Fruit fly (Drosophila melanogaster) whole organism, embryonic: ENCODE measurements around the gene Lrpprc2.

ENCODE experiments used
- ATbp ChIP-seq: fragments of 200-800 bp; sonication (Bioruptor generic); optimal IDR thresholded peaks from 2 replicates; lab custom pipeline; 2017; ENCODE audit warnings: missing biosample characterization, mild to moderate bottlenecking, missing genetic modification characterization, missing genetic modification reagents
- B-H1 ChIP-seq: fragments of 200-800 bp; sonication (Bioruptor generic); IDR thresholded peaks from 3 replicates; pipeline ENCODE4 v1.3.6; 2022; ENCODE audit warnings: missing biosample characterization, missing genetic modification characterization
- CG1024 ChIP-seq: fragments of 200-800 bp; sonication (Bioruptor generic); IDR thresholded peaks from 2 replicates; pipeline ENCODE4 v1.3.6; 2022; ENCODE audit warnings: missing biosample characterization, missing genetic modification characterization
- CG10267 ChIP-seq: fragments of 200-800 bp; sonication (Bioruptor generic); optimal IDR thresholded peaks from 2 replicates; lab custom pipeline; 2018; ENCODE audit warnings: missing biosample characterization, mild to moderate bottlenecking, missing genetic modification characterization, moderate library complexity
- CG10959 ChIP-seq: fragments of 200-800 bp; sonication (Bioruptor generic); IDR thresholded peaks from 2 replicates; pipeline ENCODE4 v1.3.6; 2022; ENCODE audit warnings: missing biosample characterization, missing genetic modification characterization
- CG11456 ChIP-seq: fragments of 200-800 bp; sonication (Bioruptor generic); IDR thresholded peaks from 3 replicates; pipeline ENCODE4 v1.3.6; 2022; ENCODE audit warnings: missing biosample characterization, missing genetic modification characterization
- CG13894 ChIP-seq: fragments of 200-800 bp; sonication (Bioruptor generic); optimal IDR thresholded peaks from 3 replicates; lab custom pipeline; 2018; ENCODE audit warnings: missing biosample characterization, mild to moderate bottlenecking, missing genetic modification characterization, moderate library complexity
- CG1647 ChIP-seq: fragments of 200-800 bp; sonication (Bioruptor generic); optimal IDR thresholded peaks from 3 replicates; lab custom pipeline; 2016; ENCODE audit warnings: missing biosample characterization, missing genetic modification characterization
- CG16813 ChIP-seq: fragments of 200-800 bp; sonication (Bioruptor generic); IDR thresholded peaks from 3 replicates; pipeline ENCODE4 v1.3.6; 2022; ENCODE audit warnings: missing biosample characterization, missing genetic modification characterization; ENCODE audit not compliant: partially characterized antibody
- CG2875 ChIP-seq: fragments of 200-800 bp; sonication (Bioruptor generic); optimal IDR thresholded peaks from 2 replicates; lab custom pipeline; 2017; ENCODE audit warnings: missing biosample characterization, mild to moderate bottlenecking, missing genetic modification characterization, missing genetic modification reagents
- CG31388 ChIP-seq: fragments of 200-800 bp; sonication (Bioruptor generic); optimal IDR thresholded peaks from 2 replicates; lab custom pipeline; 2016; ENCODE audit warnings: missing biosample characterization, missing genetic modification characterization
- CG32767 ChIP-seq: fragments of 200-800 bp; sonication (Bioruptor generic); IDR thresholded peaks from 2 replicates; pipeline ENCODE4 v1.3.6; 2022; ENCODE audit warnings: missing biosample characterization, missing genetic modification characterization
- CG34224 ChIP-seq: fragments of 200-800 bp; sonication (Bioruptor generic); IDR thresholded peaks from 3 replicates; pipeline ENCODE4 v1.3.6; 2022; ENCODE audit warnings: missing biosample characterization, missing genetic modification characterization; ENCODE audit not compliant: partially characterized antibody
- CG4424 ChIP-seq: fragments of 200-800 bp; sonication (Bioruptor generic); optimal IDR thresholded peaks from 3 replicates; lab custom pipeline; 2016; ENCODE audit warnings: missing biosample characterization, missing genetic modification characterization
- CG4820 ChIP-seq: fragments of 200-800 bp; sonication (Bioruptor generic); optimal IDR thresholded peaks from 3 replicates; lab custom pipeline; 2016; ENCODE audit warnings: missing biosample characterization, missing genetic modification characterization
- CG5953 ChIP-seq: fragments of 200-800 bp; sonication (Bioruptor generic); IDR thresholded peaks from 2 replicates; pipeline ENCODE4 v1.3.6; 2022; ENCODE audit warnings: missing biosample characterization, missing genetic modification characterization
- CG6175 ChIP-seq: fragments of 200-800 bp; sonication (Bioruptor generic); IDR thresholded peaks from 3 replicates; pipeline ENCODE4 v1.3.6; 2022; ENCODE audit warnings: missing biosample characterization, missing genetic modification characterization
- CG7963 ChIP-seq: fragments of 200-800 bp; sonication (Bioruptor generic); IDR thresholded peaks from 3 replicates; pipeline ENCODE4 v1.3.6; 2022; ENCODE audit warnings: missing biosample characterization, missing genetic modification characterization; ENCODE audit not compliant: partially characterized antibody
- CG8290 ChIP-seq, 3 experiments: fragments of 200-800 bp; sonication (Bioruptor generic); optimal IDR thresholded peaks; 2 replicates each; lab custom pipeline; 2016 to 2019; ENCODE audit warnings: missing biosample characterization in 3 of 3, missing genetic modification characterization in 3 of 3, mild to moderate bottlenecking in 2 of 3, moderate library complexity in 1 of 3
- CG9797 ChIP-seq: fragments of 200-800 bp; sonication (Bioruptor generic); optimal IDR thresholded peaks from 3 replicates; lab custom pipeline; 2018; ENCODE audit warnings: missing biosample characterization, mild to moderate bottlenecking, missing genetic modification characterization
- D19B ChIP-seq: fragments of 200-800 bp; sonication (Bioruptor generic); optimal IDR thresholded peaks from 2 replicates; lab custom pipeline; 2017; ENCODE audit warnings: missing biosample characterization, mild to moderate bottlenecking, missing genetic modification characterization
- Dfd ChIP-seq, 2 experiments: fragments of >200 bp; optimal IDR thresholded peaks; 2 replicates each; lab custom pipeline; 2017; ENCODE audit warnings: missing biosample characterization in 2 of 2, missing genetic modification characterization in 2 of 2
- Dp ChIP-seq: fragments of 200-800 bp; sonication (Bioruptor generic); optimal IDR thresholded peaks from 2 replicates; lab custom pipeline; 2018; ENCODE audit warnings: missing biosample characterization, mild to moderate bottlenecking, missing genetic modification characterization, moderate library complexity
- Myb ChIP-seq: fragments of 200-800 bp; sonication (Bioruptor generic); optimal IDR thresholded peaks from 2 replicates; lab custom pipeline; 2016; ENCODE audit warnings: missing biosample characterization, missing genetic modification characterization
- NFAT ChIP-seq: fragments of 200-800 bp; sonication (Bioruptor generic); IDR thresholded peaks from 2 replicates; pipeline ENCODE4 v1.3.6; 2022; ENCODE audit warnings: missing biosample characterization, missing genetic modification characterization
- Pdp1 ChIP-seq, 2 experiments: fragments of 200-800 bp; sonication (Bioruptor generic); optimal IDR thresholded peaks; 3 replicates each; lab custom pipeline; 2016; ENCODE audit warnings: missing biosample characterization in 2 of 2, missing genetic modification characterization in 2 of 2, mild to moderate bottlenecking in 1 of 2, moderate library complexity in 1 of 2
- Spps ChIP-seq: fragments of 200-800 bp; sonication (Bioruptor generic); optimal IDR thresholded peaks from 2 replicates; lab custom pipeline; 2018; ENCODE audit warnings: missing biosample characterization, mild to moderate bottlenecking, missing genetic modification characterization
- amos ChIP-seq: fragments of 200-800 bp; sonication (Bioruptor generic); IDR thresholded peaks from 2 replicates; pipeline ENCODE4 v1.3.6; 2022; ENCODE audit warnings: missing biosample characterization, missing genetic modification characterization; ENCODE audit not compliant: partially characterized antibody
- bigmax ChIP-seq: fragments of 200-800 bp; sonication (Bioruptor generic); optimal IDR thresholded peaks from 2 replicates; lab custom pipeline; 2018; ENCODE audit warnings: missing biosample characterization, mild to moderate bottlenecking, missing genetic modification characterization
- croc ChIP-seq: fragments of 200-800 bp; sonication (Bioruptor generic); conservative IDR thresholded peaks from 3 replicates; pipeline ENCODE4 v1.3.6; 2022; ENCODE audit warnings: missing biosample characterization, missing genetic modification characterization
- dan ChIP-seq: fragments of 200-800 bp; sonication (Bioruptor generic); IDR thresholded peaks from 2 replicates; pipeline ENCODE4 v1.3.6; 2022; ENCODE audit warnings: missing biosample characterization, missing genetic modification characterization
- disco-r ChIP-seq: fragments of 200-800 bp; sonication (Bioruptor generic); optimal IDR thresholded peaks from 2 replicates; lab custom pipeline; 2016; ENCODE audit warnings: missing biosample characterization, missing genetic modification characterization
- esg ChIP-seq: fragments of 200-800 bp; sonication (Bioruptor generic); conservative IDR thresholded peaks from 2 replicates; pipeline ENCODE4 v1.3.6; 2022; ENCODE audit warnings: missing biosample characterization, missing genetic modification characterization
- fd96Cb ChIP-seq: fragments of 200-800 bp; sonication (Bioruptor generic); optimal IDR thresholded peaks from 2 replicates; lab custom pipeline; 2018; ENCODE audit warnings: missing biosample characterization, mild to moderate bottlenecking, missing genetic modification characterization, moderate library complexity
- fru ChIP-seq: fragments of >200 bp; optimal IDR thresholded peaks from 2 replicates; lab custom pipeline; 2017
- gcm ChIP-seq: fragments of 200-800 bp; sonication (Bioruptor generic); optimal IDR thresholded peaks from 2 replicates; lab custom pipeline; 2019; ENCODE audit warnings: missing biosample characterization, mild to moderate bottlenecking, missing genetic modification characterization, moderate library complexity
- lab ChIP-seq: fragments of 200-800 bp; sonication (Bioruptor generic); optimal IDR thresholded peaks from 3 replicates; lab custom pipeline; 2017; ENCODE audit warnings: missing biosample characterization, missing genetic modification characterization, mild to moderate bottlenecking, moderate library complexity, missing genetic modification reagents
- nom ChIP-seq: fragments of 200-800 bp; sonication (Bioruptor generic); optimal IDR thresholded peaks from 2 replicates; lab custom pipeline; 2017; ENCODE audit warnings: missing biosample characterization, missing genetic modification characterization, mild to moderate bottlenecking, moderate library complexity, missing genetic modification reagents
- odd ChIP-seq: fragments of 200-800 bp; sonication (Bioruptor generic); optimal IDR thresholded peaks from 2 replicates; lab custom pipeline; 2017; ENCODE audit warnings: missing biosample characterization, mild to moderate bottlenecking, missing genetic modification characterization
- pzg ChIP-seq: fragments of 200-800 bp; sonication (Bioruptor generic); optimal IDR thresholded peaks from 3 replicates; lab custom pipeline; 2018; ENCODE audit warnings: missing biosample characterization, mild to moderate bottlenecking, missing genetic modification characterization, moderate library complexity
- row ChIP-seq: fragments of 200-800 bp; sonication (Bioruptor generic); IDR thresholded peaks from 3 replicates; pipeline ENCODE4 v1.3.6; 2022; ENCODE audit warnings: missing biosample characterization, missing genetic modification characterization
- sens ChIP-seq: fragments of 200-800 bp; sonication (Bioruptor generic); peaks from one replicate; lab custom pipeline; 2016; ENCODE audit warnings: missing biosample characterization, missing genetic modification characterization
- slp2 ChIP-seq: fragments of 200-800 bp; sonication (Bioruptor generic); optimal IDR thresholded peaks from 2 replicates; lab custom pipeline; 2016; ENCODE audit warnings: missing biosample characterization, missing genetic modification characterization
- tll ChIP-seq, 2 experiments: fragments of 200-800 bp in 1 of 2; fragments of >200 bp in 1 of 2; sonication (Bioruptor generic) in 1 of 2; optimal IDR thresholded peaks; 2 replicates each; lab custom pipeline; 2017 to 2019; ENCODE audit warnings: missing biosample characterization in 2 of 2, missing genetic modification characterization in 2 of 2, mild to moderate bottlenecking in 1 of 2, moderate library complexity in 1 of 2
- unc-4 ChIP-seq: fragments of 200-800 bp; sonication (Bioruptor generic); IDR thresholded peaks from 2 replicates; pipeline ENCODE4 v1.3.6; 2022; ENCODE audit warnings: missing biosample characterization, missing genetic modification characterization; ENCODE audit not compliant: partially characterized antibody
- vfl ChIP-seq: fragments of 200-800 bp; sonication (Bioruptor generic); optimal IDR thresholded peaks from 2 replicates; lab custom pipeline; 2016; ENCODE audit warnings: missing biosample characterization, missing genetic modification characterization
- wor ChIP-seq: fragments of 200-800 bp; sonication (Bioruptor generic); IDR thresholded peaks from 2 replicates; pipeline ENCODE4 v1.3.6; 2022; ENCODE audit warnings: missing biosample characterization, missing genetic modification characterization

Gene Lrpprc2

DNA sequence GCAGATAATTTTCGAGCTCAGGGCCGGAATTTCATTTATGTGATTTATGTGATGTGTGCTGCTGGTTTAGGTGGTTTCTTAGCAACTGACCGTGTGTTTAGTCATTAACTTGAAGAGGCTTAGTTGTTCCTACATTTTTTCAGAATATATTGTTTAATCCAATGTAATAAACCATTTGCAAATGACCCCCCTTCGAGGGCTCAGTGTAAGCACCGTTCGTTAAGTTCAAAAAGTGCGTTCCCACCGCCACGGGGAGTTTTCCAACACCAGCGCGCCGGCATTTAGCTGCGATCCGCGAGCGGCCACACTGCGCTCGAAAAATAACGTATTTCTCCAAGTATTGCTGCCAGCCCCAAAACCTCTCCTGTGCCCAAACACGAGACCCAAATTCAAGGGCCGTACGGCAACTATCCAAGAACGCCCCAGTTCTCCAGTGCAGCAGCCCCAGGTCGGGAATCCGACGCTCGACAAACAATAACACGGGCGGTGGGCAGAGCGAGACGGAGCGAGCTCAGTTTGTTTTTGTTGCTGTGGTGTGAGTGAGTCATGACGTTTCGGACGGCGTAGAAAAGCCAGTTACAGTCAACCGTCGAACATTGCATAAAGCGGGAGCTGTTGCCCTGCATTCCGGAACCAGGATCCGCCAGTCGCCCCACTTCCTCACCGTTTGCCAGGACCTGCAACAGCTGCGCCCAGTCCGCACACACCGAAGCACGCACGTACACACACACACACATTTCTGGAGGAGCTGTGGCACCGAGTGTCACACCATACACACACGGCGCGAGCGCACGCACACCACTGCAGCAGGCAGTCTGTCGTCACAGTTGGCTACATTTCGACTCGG lies 18.1 kb upstream of the Lrpprc2 start, which contains the start of gene rush (continued):
- TF ChIP-seq croc (GFP tag; lab: Robert Waterston, UW) (no peak), CG5953 (GFP tag; lab: Robert Waterston, UW) (no peak), ATbp (GFP tag; lab: Kevin White, UChicago) (peak; percentile 4), CG6175 (0 out of 3 replicates have a peak, but pooled peaks have one; percentile 10), CG1024 (no peak), fru (no peak), B-H1 (GFP tag; lab: Robert Waterston, UW) (no peak), Spps (tag; lab: Kevin White, UChicago) (no peak), CG34224 (GFP tag; lab: Robert Waterston, UW) (no peak)

DNA sequence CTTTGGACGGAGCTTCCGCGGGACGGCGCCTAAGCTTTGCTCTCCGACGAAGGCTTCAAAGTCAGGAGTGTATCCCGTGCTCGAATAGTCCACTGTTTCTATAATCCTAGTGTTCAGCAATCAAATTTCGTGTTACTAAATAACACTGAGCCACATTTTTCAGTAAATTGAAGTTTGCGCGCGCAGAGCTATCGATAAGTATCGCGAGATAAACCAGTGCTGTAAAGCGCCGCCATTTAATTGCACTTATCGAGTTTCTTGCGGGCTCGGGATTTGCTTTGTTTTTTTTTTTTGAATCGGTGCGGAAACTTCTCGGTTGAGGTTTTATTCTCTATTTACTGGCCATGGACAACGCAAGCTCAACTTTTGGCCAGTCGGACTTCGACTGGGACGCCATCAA lies 16.4 kb upstream of the Lrpprc2 start, which contains the start of the genes Rab27 and mei-38:
Rab27 (minus strand) TSS at position 127 of the 400 bp plus-strand sequence.
mei-38 (plus strand) TSS at position 216 of the 400 bp plus-strand sequence.
- peak; percentile 14 for TF ChIP-seq CG1647 (GFP tag; lab: Kevin White, UChicago)
- peak; percentile 20 for TF ChIP-seq vfl (GFP tag; lab: Kevin White, UChicago)
- peak; percentile 82 for TF ChIP-seq amos (GFP tag; lab: Robert Waterston, UW)
- no peak for TF ChIP-seq gcm (GFP tag; lab: Kevin White, UChicago)
- peak; percentile 36; the same call in 1 of the 3 replicates for TF ChIP-seq CG11456 (GFP tag; lab: Robert Waterston, UW)
- TF ChIP-seq wor (GFP tag; lab: Robert Waterston, UW), result no peak
- no peak for TF ChIP-seq nom (GFP tag; lab: Kevin White, UChicago)
- no peak for TF ChIP-seq dan
- peak; percentile 32 for TF ChIP-seq CG9797 (GFP tag; lab: Kevin White, UChicago)
- no peak for TF ChIP-seq slp2 (GFP tag; lab: Kevin White, UChicago)
- TF ChIP-seq CG10267 (tag; lab: Kevin White, UChicago), result peak; percentile 97
- no peak for TF ChIP-seq CG13894 (tag; lab: Kevin White, UChicago)
- TF ChIP-seq esg (GFP tag; lab: Robert Waterston, UW), result no peak
- peak in 1 of 2 experiments; percentile 28 for TF ChIP-seq Pdp1 (GFP tag; optimal IDR thresholded peaks at IDR 0.05; lab: Kevin White, UChicago)
- TF ChIP-seq CG16813 (GFP tag; lab: Robert Waterston, UW), result peak; percentile 73
- TF ChIP-seq pzg (GFP tag; lab: Kevin White, UChicago), result peak; percentile 70
- peak; percentile 70 for TF ChIP-seq unc-4 (GFP tag; lab: Robert Waterston, UW)
- peak; percentile 75 for TF ChIP-seq Myb
- TF ChIP-seq fd96Cb, result no peak
- TF ChIP-seq sens (GFP tag; lab: Kevin White, UChicago), result peak; percentile 65
- no peak for TF ChIP-seq odd (GFP tag; lab: Kevin White, UChicago)
- TF ChIP-seq tll (GFP tag; optimal IDR thresholded peaks at IDR 0.05; lab: Kevin White, UChicago), result no peak
- TF ChIP-seq CG7963 (GFP tag; lab: Robert Waterston, UW), result peak; percentile 53; the same call in 1 of the 3 replicates
- no peak for TF ChIP-seq CG10959 (GFP tag; lab: Robert Waterston, UW)
- no peak for TF ChIP-seq CG31388 (GFP tag; lab: Kevin White, UChicago)
- peak; percentile 93 for TF ChIP-seq Dp
- TF ChIP-seq bigmax (GFP tag; lab: Kevin White, UChicago), result no peak
- TF ChIP-seq CG2875, result no peak
- no peak for TF ChIP-seq disco-r (GFP tag; lab: Kevin White, UChicago)
- no peak for TF ChIP-seq D19B (GFP tag; lab: Kevin White, UChicago)
- TF ChIP-seq CG8290 (GFP tag; optimal IDR thresholded peaks at IDR 0.05; lab: Kevin White, UChicago), result peak; percentile 67
- TF ChIP-seq CG8290 (tag; optimal IDR thresholded peaks at IDR 0.05; lab: Kevin White, UChicago), result peak in 1 of 2 experiments; percentile 44
- peak; percentile 8; the same call in 1 of the 3 replicates for TF ChIP-seq row
- peak; percentile 12 for TF ChIP-seq CG4820 (GFP tag; lab: Kevin White, UChicago)
- TF ChIP-seq CG32767 (GFP tag; lab: Robert Waterston, UW), result 0 out of 2 replicates have a peak, but pooled peaks have one; percentile 27
- no peak for TF ChIP-seq NFAT
- no peak for TF ChIP-seq croc (GFP tag; lab: Robert Waterston, UW)
- TF ChIP-seq CG4424 (GFP tag; lab: Kevin White, UChicago), result peak; percentile 7
- peak; percentile 37 for TF ChIP-seq lab
- no peak for TF ChIP-seq Dfd (GFP tag; optimal IDR thresholded peaks at IDR 0.05; lab: Kevin White, UChicago)
